Fruit fly (Drosophila melanogaster) whole organism, embryonic: ENCODE data around the gene CG12177.

Experiments used
- Atf6 ChIP-seq: fragments of 200-800 bp; sonication (Bioruptor generic); IDR thresholded peaks from 2 replicates; pipeline ENCODE4 v1.3.6; 2022; ENCODE audit warnings: missing biosample characterization, missing genetic modification characterization
- BEAF-32 ChIP-seq: fragments of 200-800 bp; sonication (Bioruptor generic); optimal IDR thresholded peaks from 3 replicates; lab custom pipeline; 2017; ENCODE audit warnings: missing biosample characterization, missing genetic modification characterization, mild to moderate bottlenecking, moderate library complexity, missing genetic modification reagents
- CG10431 ChIP-seq: fragments of 200-800 bp; sonication (Bioruptor generic); optimal IDR thresholded peaks from 3 replicates; lab custom pipeline; 2018; ENCODE audit warnings: missing biosample characterization, mild to moderate bottlenecking, missing genetic modification characterization
- CG11247 ChIP-seq: fragments of 200-800 bp; sonication (Bioruptor generic); IDR thresholded peaks from 2 replicates; pipeline ENCODE4 v1.3.6; 2022; ENCODE audit warnings: missing biosample characterization, missing genetic modification characterization
- CG12155 ChIP-seq: fragments of 200-800 bp; sonication (Bioruptor generic); optimal IDR thresholded peaks from 3 replicates; lab custom pipeline; 2016; ENCODE audit warnings: missing biosample characterization, missing genetic modification characterization
- CG14965 ChIP-seq: fragments of 200-800 bp; sonication (Bioruptor generic); optimal IDR thresholded peaks from 2 replicates; lab custom pipeline; 2016; ENCODE audit warnings: missing biosample characterization, missing genetic modification characterization, borderline replicate concordance
- CG15269 ChIP-seq: fragments of 200-800 bp; sonication (Bioruptor generic); optimal IDR thresholded peaks from 2 replicates; lab custom pipeline; 2018; ENCODE audit warnings: missing biosample characterization, mild to moderate bottlenecking, missing genetic modification characterization, moderate library complexity
- CG17912 ChIP-seq: fragments of 200-800 bp; sonication (Bioruptor generic); optimal IDR thresholded peaks from 2 replicates; lab custom pipeline; 2018; ENCODE audit warnings: missing biosample characterization, mild to moderate bottlenecking, missing genetic modification characterization
- CG1792 ChIP-seq: fragments of 200-800 bp; sonication (Bioruptor generic); optimal IDR thresholded peaks from 2 replicates; lab custom pipeline; 2016; ENCODE audit warnings: missing biosample characterization, missing genetic modification characterization
- CG30403 ChIP-seq: fragments of 200-800 bp; sonication (Bioruptor generic); optimal IDR thresholded peaks from 3 replicates; lab custom pipeline; 2016; ENCODE audit warnings: missing biosample characterization, missing genetic modification characterization
- CG4854 ChIP-seq: fragments of 200-800 bp; sonication (Bioruptor generic); optimal IDR thresholded peaks from 2 replicates; lab custom pipeline; 2016; ENCODE audit warnings: missing biosample characterization, missing genetic modification characterization, inconsistent platforms
- CG5245 ChIP-seq: fragments of 200-800 bp; sonication (Bioruptor generic); optimal IDR thresholded peaks from 3 replicates; lab custom pipeline; 2016; ENCODE audit warnings: missing biosample characterization, missing genetic modification characterization
- CG6791 ChIP-seq: fragments of 200-800 bp; sonication (Bioruptor generic); IDR thresholded peaks from 3 replicates; pipeline ENCODE4 v1.3.6; 2022; ENCODE audit warnings: missing biosample characterization, missing genetic modification characterization; ENCODE audit not compliant: partially characterized antibody
- CG7372 ChIP-seq: fragments of 200-800 bp; sonication (Bioruptor generic); IDR thresholded peaks from 2 replicates; pipeline ENCODE4 v1.3.6; 2022; ENCODE audit warnings: missing biosample characterization, missing genetic modification characterization
- CG7745 ChIP-seq: fragments of 200-800 bp; sonication (Bioruptor generic); optimal IDR thresholded peaks from 2 replicates; lab custom pipeline; 2018; ENCODE audit warnings: missing biosample characterization, mild to moderate bottlenecking, missing genetic modification characterization, moderate library complexity
- CG9609 ChIP-seq: fragments of 200-800 bp; sonication (Bioruptor generic); optimal IDR thresholded peaks from 3 replicates; lab custom pipeline; 2016; ENCODE audit warnings: missing biosample characterization, missing genetic modification characterization
- CG9876 ChIP-seq: fragments of 200-800 bp; sonication (Bioruptor generic); optimal IDR thresholded peaks from 2 replicates; lab custom pipeline; 2016; ENCODE audit warnings: missing biosample characterization, missing genetic modification characterization
- CHES-1-like ChIP-seq: fragments of 200-800 bp; sonication (Bioruptor generic); optimal IDR thresholded peaks from 2 replicates; lab custom pipeline; 2016; ENCODE audit warnings: missing biosample characterization, missing genetic modification characterization
- CoRest ChIP-seq: fragments of 200-800 bp; sonication (Bioruptor generic); optimal IDR thresholded peaks from 3 replicates; lab custom pipeline; 2018; ENCODE audit warnings: missing biosample characterization, mild to moderate bottlenecking, missing genetic modification characterization, moderate library complexity
- CrebB ChIP-seq: fragments of 200-800 bp; sonication (Bioruptor generic); optimal IDR thresholded peaks from 3 replicates; lab custom pipeline; 2018; ENCODE audit warnings: missing biosample characterization, mild to moderate bottlenecking, missing genetic modification characterization
- Dll ChIP-seq: fragments of 200-800 bp; sonication (Bioruptor generic); IDR thresholded peaks from 4 replicates; pipeline ENCODE4 v1.3.6; 2022; ENCODE audit warnings: missing biosample characterization, missing genetic modification characterization; ENCODE audit not compliant: partially characterized antibody
- Hey ChIP-seq: fragments of 200-800 bp; sonication (Bioruptor generic); optimal IDR thresholded peaks from 3 replicates; lab custom pipeline; 2018; ENCODE audit warnings: missing biosample characterization, mild to moderate bottlenecking, missing genetic modification characterization
- Hsf ChIP-seq: fragments of 200-800 bp; sonication (Bioruptor generic); optimal IDR thresholded peaks from 3 replicates; lab custom pipeline; 2016; ENCODE audit warnings: missing biosample characterization, missing genetic modification characterization
- MTF-1 ChIP-seq: fragments of 200-800 bp; sonication (Bioruptor generic); optimal IDR thresholded peaks from 2 replicates; lab custom pipeline; 2018; ENCODE audit warnings: missing biosample characterization, mild to moderate bottlenecking, missing genetic modification characterization, borderline replicate concordance
- Meics ChIP-seq: fragments of 200-800 bp; sonication (Bioruptor generic); optimal IDR thresholded peaks from 2 replicates; lab custom pipeline; 2017; ENCODE audit warnings: missing biosample characterization, mild to moderate bottlenecking, missing genetic modification characterization
- Nf-YB ChIP-seq: fragments of 200-800 bp; sonication (Bioruptor generic); optimal IDR thresholded peaks from 3 replicates; lab custom pipeline; 2019; ENCODE audit warnings: missing biosample characterization, mild to moderate bottlenecking, missing genetic modification characterization, moderate library complexity
- Nf-YC ChIP-seq: fragments of 200-800 bp; optimal IDR thresholded peaks from 3 replicates; lab custom pipeline; 2019; ENCODE audit warnings: missing biosample characterization, mild to moderate bottlenecking, missing genetic modification characterization, moderate library complexity
- Oaz ChIP-seq: fragments of 200-800 bp; sonication (Bioruptor generic); IDR thresholded peaks from 2 replicates; pipeline ENCODE4 v1.3.6; 2022; ENCODE audit warnings: missing biosample characterization, missing genetic modification characterization
- cad ChIP-seq: fragments of >200 bp; optimal IDR thresholded peaks from 2 replicates; lab custom pipeline; 2017; ENCODE audit warnings: missing biosample characterization, missing genetic modification characterization
- chinmo ChIP-seq: fragments of 200-800 bp; sonication (Bioruptor generic); IDR thresholded peaks from 4 replicates; pipeline ENCODE4 v1.3.6; 2022; ENCODE audit warnings: missing biosample characterization, missing genetic modification characterization; ENCODE audit not compliant: partially characterized antibody
- dmrt99B ChIP-seq: fragments of 200-800 bp; sonication (Bioruptor generic); optimal IDR thresholded peaks from 2 replicates; lab custom pipeline; 2018; ENCODE audit warnings: missing biosample characterization, mild to moderate bottlenecking, missing genetic modification characterization, moderate library complexity
- dpn ChIP-seq, 2 experiments: fragments of 200-800 bp; sonication (Bioruptor generic); optimal IDR thresholded peaks; 3 replicates each; lab custom pipeline; 2016; ENCODE audit warnings: missing biosample characterization in 2 of 2, missing genetic modification characterization in 2 of 2
- emc ChIP-seq: fragments of 200-800 bp; sonication (Bioruptor generic); optimal IDR thresholded peaks from 2 replicates; lab custom pipeline; 2016; ENCODE audit warnings: missing biosample characterization, missing genetic modification characterization
- ems ChIP-seq: fragments of 200-800 bp; sonication (Bioruptor generic); optimal IDR thresholded peaks from 3 replicates; lab custom pipeline; 2016; ENCODE audit warnings: missing biosample characterization, missing genetic modification characterization
- en ChIP-seq: fragments of 200-800 bp; sonication (Bioruptor generic); optimal IDR thresholded peaks from 2 replicates; lab custom pipeline; 2016; ENCODE audit warnings: missing biosample characterization, missing genetic modification characterization
- eve ChIP-seq, 2 experiments: fragments of >200 bp; optimal IDR thresholded peaks; 2 replicates each; lab custom pipeline; 2017; ENCODE audit warnings: missing biosample characterization in 2 of 2, missing genetic modification characterization in 2 of 2
- exex ChIP-seq: fragments of 200-800 bp; sonication (Bioruptor generic); optimal IDR thresholded peaks from 4 replicates; lab custom pipeline; 2018; ENCODE audit warnings: missing biosample characterization, mild to moderate bottlenecking, missing genetic modification characterization, moderate library complexity
- fru ChIP-seq: fragments of >200 bp; optimal IDR thresholded peaks from 2 replicates; lab custom pipeline; 2017
- gro ChIP-seq: fragments of 200-800 bp; sonication (Bioruptor generic); optimal IDR thresholded peaks from 2 replicates; lab custom pipeline; 2016; ENCODE audit warnings: missing biosample characterization, missing genetic modification characterization
- insv ChIP-seq, 2 experiments: fragments of 200-800 bp; sonication (Bioruptor generic); optimal IDR thresholded peaks; 3 replicates each; lab custom pipeline; 2016 to 2018; ENCODE audit warnings: missing biosample characterization in 2 of 2, missing genetic modification characterization in 2 of 2
- lab ChIP-seq: fragments of 200-800 bp; sonication (Bioruptor generic); optimal IDR thresholded peaks from 3 replicates; lab custom pipeline; 2017; ENCODE audit warnings: missing biosample characterization, missing genetic modification characterization, mild to moderate bottlenecking, moderate library complexity, missing genetic modification reagents
- lov ChIP-seq, 2 experiments: fragments of 200-800 bp in 1 of 2; fragments of >200 bp in 1 of 2; sonication (Bioruptor generic) in 1 of 2; IDR thresholded peaks in 1 of 2; optimal IDR thresholded peaks in 1 of 2; 2 replicates in 1 of 2; 3 replicates in 1 of 2; pipeline versions ENCODE4 v1.3.6 to Lab custom; 2017 to 2022; ENCODE audit warnings: missing biosample characterization in 1 of 2, missing genetic modification characterization in 1 of 2
- nau ChIP-seq: fragments of 200-800 bp; sonication (Bioruptor generic); optimal IDR thresholded peaks from 3 replicates; lab custom pipeline; 2017; ENCODE audit warnings: missing biosample characterization, mild to moderate bottlenecking, missing genetic modification characterization, missing genetic modification reagents
- otp ChIP-seq: fragments of 200-800 bp; sonication (Bioruptor generic); IDR thresholded peaks from 3 replicates; pipeline ENCODE4, ENCODE4 v1.3.6; 2022; ENCODE audit warnings: missing biosample characterization, missing genetic modification characterization
- run ChIP-seq: fragments of 200-800 bp; sonication (Bioruptor generic); optimal IDR thresholded peaks from 3 replicates; lab custom pipeline; 2018; ENCODE audit warnings: missing biosample characterization, mild to moderate bottlenecking, missing genetic modification characterization
- sc ChIP-seq, 3 experiments: fragments of >200 bp in 2 of 3; fragments of 200-800 bp in 1 of 3; sonication (Bioruptor generic) in 1 of 3; optimal IDR thresholded peaks; 2 replicates in 2 of 3; 3 replicates in 1 of 3; lab custom pipeline; 2017; ENCODE audit warnings: mild to moderate bottlenecking in 1 of 3, missing biosample characterization in 1 of 3, missing genetic modification characterization in 1 of 3, missing genetic modification reagents in 1 of 3
- sr ChIP-seq: fragments of 200-800 bp; sonication (Bioruptor generic); IDR thresholded peaks from 3 replicates; pipeline ENCODE4 v1.3.6; 2022; ENCODE audit warnings: missing biosample characterization, missing genetic modification characterization
- vnd ChIP-seq: fragments of 200-800 bp; sonication (Bioruptor generic); IDR thresholded peaks from 3 replicates; pipeline ENCODE4 v1.3.6; 2022; ENCODE audit warnings: missing biosample characterization, missing genetic modification characterization; ENCODE audit not compliant: partially characterized antibody

Gene CG12177

DNA sequence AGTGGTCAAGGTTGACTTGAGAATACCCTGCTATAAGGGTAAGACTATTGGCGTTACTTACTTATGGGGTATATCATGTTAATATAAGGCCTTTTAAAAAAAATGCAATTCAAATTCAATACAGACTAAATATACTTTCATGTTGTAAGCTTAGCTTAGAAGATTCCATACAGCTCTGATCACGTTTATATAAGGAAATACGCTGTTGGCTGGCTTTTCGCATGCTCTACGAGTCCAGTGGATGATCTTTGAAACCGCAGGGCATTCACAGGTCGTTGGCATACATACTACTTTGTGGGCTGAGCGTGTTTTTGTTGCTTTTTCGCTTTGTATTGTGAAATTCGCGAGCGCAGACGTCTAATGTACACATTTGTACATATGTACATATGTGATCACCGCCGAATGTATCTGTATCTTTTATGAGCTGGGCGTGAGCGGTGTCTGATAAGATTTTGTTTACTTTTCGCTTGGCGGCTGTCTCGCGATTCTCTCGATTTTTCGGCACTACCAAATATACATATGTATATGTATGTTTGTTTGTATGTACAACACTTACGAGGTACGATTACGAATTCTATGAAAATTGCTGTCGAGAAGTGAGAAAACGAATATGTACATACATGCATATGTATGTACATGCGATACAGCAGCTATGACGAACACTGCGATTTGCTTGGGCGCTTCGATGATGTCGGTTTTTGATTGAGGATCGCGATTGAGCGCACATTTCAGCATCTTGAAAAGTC, 45.9 kb downstream of the CG12177 start (continued):
- TF ChIP-seq gro: peak; percentile 74
- TF ChIP-seq BEAF-32 (GFP tag; lab: Kevin White, UChicago): no peak
- no peak for TF ChIP-seq CG6791 (GFP tag; lab: Robert Waterston, UW)
- no peak for TF ChIP-seq Oaz
- no peak for TF ChIP-seq fru
- TF ChIP-seq Nf-YB (GFP tag; lab: Kevin White, UChicago): peak; percentile 24
- TF ChIP-seq en (GFP tag; lab: Kevin White, UChicago): no peak
- no peak for TF ChIP-seq sc (optimal IDR thresholded peaks at IDR 0.05; lab: Kevin White, UChicago)
- no peak for TF ChIP-seq sc (GFP tag; optimal IDR thresholded peaks at IDR 0.05; lab: Kevin White, UChicago)
- TF ChIP-seq otp (GFP tag; lab: Robert Waterston, UW): peak; percentile 44; the same call in 1 of the 3 replicates
- peak; percentile 31 for TF ChIP-seq exex
- no peak for TF ChIP-seq vnd (GFP tag; lab: Robert Waterston, UW)
- peak; percentile 66 for TF ChIP-seq CG17912
- no peak for TF ChIP-seq CG14965
- TF ChIP-seq cad (GFP tag; lab: Kevin White, UChicago): no peak
- TF ChIP-seq CG9609 (GFP tag; lab: Kevin White, UChicago): peak; percentile 14
- TF ChIP-seq eve (GFP tag; optimal IDR thresholded peaks at IDR 0.05; lab: Kevin White, UChicago): no peak
- TF ChIP-seq run (tag; lab: Kevin White, UChicago): no peak
- TF ChIP-seq dpn (GFP tag; optimal IDR thresholded peaks at IDR 0.05; lab: Kevin White, UChicago): peak; percentile 23 to 44
- TF ChIP-seq nau (GFP tag; lab: Kevin White, UChicago): peak; percentile 44
- 0 out of 3 replicates have a peak, but pooled peaks have one; percentile 18 for TF ChIP-seq sr (GFP tag; lab: Robert Waterston, UW)
- peak; percentile 78 for TF ChIP-seq MTF-1 (GFP tag; lab: Kevin White, UChicago)
- TF ChIP-seq dmrt99B: peak; percentile 33
- no peak for TF ChIP-seq CG4854
- TF ChIP-seq CG1792: peak; percentile 30
- TF ChIP-seq CG9876 (GFP tag; lab: Kevin White, UChicago): peak; percentile 14
- TF ChIP-seq Atf6 (GFP tag; lab: Robert Waterston, UW): peak; percentile 63
- TF ChIP-seq Hsf (GFP tag; lab: Kevin White, UChicago): peak; percentile 38
- peak; percentile 42 for TF ChIP-seq Nf-YC
- peak; percentile 48; the same call in 1 of the 2 replicates for TF ChIP-seq CG11247 (GFP tag; lab: Robert Waterston, UW)
- peak; percentile 83 for TF ChIP-seq lab (GFP tag; lab: Kevin White, UChicago)
- TF ChIP-seq lov (optimal IDR thresholded peaks at IDR 0.05; lab: Kevin White, UChicago): no peak
- no peak for TF ChIP-seq lov (GFP tag; IDR thresholded peaks at IDR 0.05; lab: Robert Waterston, UW)
- TF ChIP-seq Meics: peak; percentile 65
- TF ChIP-seq CrebB (tag; lab: Kevin White, UChicago): peak; percentile 33
- peak; percentile 56 for TF ChIP-seq CG30403 (GFP tag; lab: Kevin White, UChicago)
- TF ChIP-seq CG7372 (GFP tag; lab: Robert Waterston, UW): 0 out of 2 replicates have a peak, but pooled peaks have one; percentile 18
- no peak for TF ChIP-seq ems (GFP tag; lab: Kevin White, UChicago)
- TF ChIP-seq insv (GFP tag; optimal IDR thresholded peaks at IDR 0.05; lab: Kevin White, UChicago): peak in 1 of 2 experiments; percentile 49
- TF ChIP-seq CoRest (tag; lab: Kevin White, UChicago): peak; percentile 23
- peak; percentile 39 for TF ChIP-seq CG12155 (GFP tag; lab: Kevin White, UChicago)
- TF ChIP-seq Hey (tag; lab: Kevin White, UChicago): peak; percentile 59
- no peak for TF ChIP-seq CG10431 (GFP tag; lab: Kevin White, UChicago)
- no peak for TF ChIP-seq emc (GFP tag; lab: Kevin White, UChicago)
- TF ChIP-seq CHES-1-like (GFP tag; lab: Kevin White, UChicago): peak; percentile 69
- no peak for TF ChIP-seq Dll (GFP tag; lab: Robert Waterston, UW)
- no peak for TF ChIP-seq CG7745 (tag; lab: Kevin White, UChicago)
- no peak for TF ChIP-seq chinmo (GFP tag; lab: Robert Waterston, UW)
- TF ChIP-seq CG15269: peak; percentile 34
- TF ChIP-seq CG5245: no peak
